Fruit fly (Drosophila melanogaster) Kc167 (cell line): ENCODE results near the gene hoip.

Source experiments
- Myc ChIP-seq: fragments of >200 bp; optimal IDR thresholded peaks from 2 replicates; lab custom pipeline; 2017; ENCODE audit warnings: missing external identifiers
- Sin3A ChIP-seq: fragments of >200 bp; optimal IDR thresholded peaks from 2 replicates; lab custom pipeline; 2018; ENCODE audit warnings: missing external identifiers
- h ChIP-seq: fragments of >200 bp; optimal IDR thresholded peaks from 3 replicates; lab custom pipeline; 2018; ENCODE audit warnings: missing external identifiers
- insv ChIP-seq: fragments of >200 bp; optimal IDR thresholded peaks from 3 replicates; lab custom pipeline; 2018; ENCODE audit warnings: missing external identifiers
- psq ChIP-seq: fragments of >200 bp; optimal IDR thresholded peaks from 2 replicates; lab custom pipeline; 2017; ENCODE audit warnings: missing external identifiers
- ttk ChIP-seq: sonication (Bioruptor generic); optimal IDR thresholded peaks from 2 replicates; lab custom pipeline; 2017; ENCODE audit warnings: missing external identifiers

DNA sequence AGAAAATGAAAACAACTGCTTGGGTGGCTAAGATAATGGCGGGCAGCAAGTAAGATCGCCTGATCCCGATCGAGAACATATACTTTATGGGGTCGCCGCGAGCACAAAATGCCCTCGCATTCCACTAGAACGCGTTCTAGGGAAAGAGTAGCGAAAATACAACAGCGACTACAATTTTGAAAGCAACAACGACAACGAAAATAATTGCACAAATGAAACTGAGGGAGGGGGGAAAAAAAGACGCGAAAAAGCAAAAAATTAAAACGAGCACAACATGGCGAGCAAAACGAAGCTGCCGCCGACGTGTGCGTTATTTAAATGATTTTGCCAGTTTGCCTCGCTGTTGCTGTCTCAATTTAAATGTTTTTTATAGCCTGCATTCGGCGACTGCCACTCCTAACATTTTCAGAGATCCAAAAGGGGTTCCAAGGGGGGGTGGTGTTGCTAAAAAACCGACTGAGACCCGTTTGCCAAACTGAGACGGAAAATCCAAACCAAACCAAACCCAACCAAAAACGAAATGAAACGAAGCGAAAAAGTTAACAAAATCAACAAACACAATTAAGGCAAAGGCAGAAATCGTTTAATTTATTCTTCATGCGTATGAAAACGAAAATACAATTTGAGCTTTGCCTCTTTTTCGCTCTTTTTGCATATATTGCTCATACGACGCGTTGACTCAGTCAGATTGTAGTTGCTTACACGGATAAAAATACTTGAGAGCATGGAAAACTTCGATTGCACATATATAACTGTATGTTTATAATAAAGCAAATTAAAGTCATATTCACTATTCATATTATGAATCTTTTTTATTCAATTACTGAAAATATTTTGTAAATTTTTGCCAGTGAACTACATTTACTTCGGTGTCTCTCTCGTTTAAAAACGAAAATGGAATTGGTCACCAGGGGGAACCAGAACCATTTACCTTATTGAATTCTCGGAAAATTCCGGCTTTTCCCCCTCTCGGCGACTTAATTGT lies 6.9 kb upstream of the hoip start:
- TF ChIP-seq h (lab: Kevin White, UChicago): no peak
- no peak for TF ChIP-seq psq (lab: Kevin White, UChicago)
- TF ChIP-seq insv (lab: Kevin White, UChicago): no peak
- TF ChIP-seq Myc (lab: Kevin White, UChicago): no peak
- TF ChIP-seq ttk: no peak
- TF ChIP-seq Sin3A: no peak
